Worm (Caenorhabditis elegans) whole organism, L3 larva: ENCODE measurements around the gene Y39F10C.1.
A peak's percentile ranks its signal among the peaks of the same experiment; 100 is the strongest.

Experiments used
- ceh-28 ChIP-seq: fragments of 150-350 bp; optimal IDR thresholded peaks from 2 replicates; lab custom pipeline; 2014; ENCODE audit warnings: missing biosample characterization, missing genetic modification reagents, missing genetic modification characterization
- egl-27 ChIP-seq: sonication (generic microtip); optimal IDR thresholded peaks from 4 replicates; lab custom pipeline; 2017; ENCODE audit warnings: missing biosample characterization, missing genetic modification reagents, missing genetic modification characterization
- nhr-67 ChIP-seq: fragments of 150-350 bp; optimal IDR thresholded peaks from 2 replicates; lab custom pipeline; 2014; ENCODE audit warnings: missing biosample characterization, missing genetic modification characterization

Y39F10C.1 gene

DNA sequence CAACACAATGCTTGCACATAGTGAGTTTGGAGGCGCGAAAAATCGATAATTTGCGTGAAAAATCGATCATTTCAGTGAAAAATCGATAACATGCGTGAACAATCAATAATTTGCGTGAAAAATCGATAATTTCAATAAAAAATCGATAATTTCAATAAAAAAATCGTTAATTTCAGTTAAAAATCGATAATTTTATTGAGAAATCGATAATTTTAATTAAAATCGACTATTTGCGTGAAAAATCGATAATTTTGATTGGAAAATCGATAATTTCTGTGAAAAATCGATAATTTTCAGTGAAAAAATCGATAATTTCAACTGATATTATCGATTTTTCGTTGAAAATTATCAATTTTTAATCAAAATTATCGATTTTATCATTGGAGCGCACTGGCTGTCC, 48.6 kb downstream of the Y39F10C.1 start:
- TF ChIP-seq nhr-67 (tag; lab: Kevin White, UChicago), result no peak
- TF ChIP-seq ceh-28, result peak; percentile 99
- TF ChIP-seq egl-27 (tag; lab: Kevin White, UChicago), result no peak
